Fruit fly (Drosophila melanogaster) Kc167 (cell line): ENCODE results near the gene ninaA.

Experiments used
- Myc ChIP-seq: fragments of >200 bp; optimal IDR thresholded peaks from 2 replicates; lab custom pipeline; 2017; ENCODE audit warnings: missing external identifiers
- Sin3A ChIP-seq: fragments of >200 bp; optimal IDR thresholded peaks from 2 replicates; lab custom pipeline; 2018; ENCODE audit warnings: missing external identifiers
- h ChIP-seq: fragments of >200 bp; optimal IDR thresholded peaks from 3 replicates; lab custom pipeline; 2018; ENCODE audit warnings: missing external identifiers
- insv ChIP-seq: fragments of >200 bp; optimal IDR thresholded peaks from 3 replicates; lab custom pipeline; 2018; ENCODE audit warnings: missing external identifiers
- psq ChIP-seq: fragments of >200 bp; optimal IDR thresholded peaks from 2 replicates; lab custom pipeline; 2017; ENCODE audit warnings: missing external identifiers
- ttk ChIP-seq: sonication (Bioruptor generic); optimal IDR thresholded peaks from 2 replicates; lab custom pipeline; 2017; ENCODE audit warnings: missing external identifiers

Gene ninaA

DNA sequence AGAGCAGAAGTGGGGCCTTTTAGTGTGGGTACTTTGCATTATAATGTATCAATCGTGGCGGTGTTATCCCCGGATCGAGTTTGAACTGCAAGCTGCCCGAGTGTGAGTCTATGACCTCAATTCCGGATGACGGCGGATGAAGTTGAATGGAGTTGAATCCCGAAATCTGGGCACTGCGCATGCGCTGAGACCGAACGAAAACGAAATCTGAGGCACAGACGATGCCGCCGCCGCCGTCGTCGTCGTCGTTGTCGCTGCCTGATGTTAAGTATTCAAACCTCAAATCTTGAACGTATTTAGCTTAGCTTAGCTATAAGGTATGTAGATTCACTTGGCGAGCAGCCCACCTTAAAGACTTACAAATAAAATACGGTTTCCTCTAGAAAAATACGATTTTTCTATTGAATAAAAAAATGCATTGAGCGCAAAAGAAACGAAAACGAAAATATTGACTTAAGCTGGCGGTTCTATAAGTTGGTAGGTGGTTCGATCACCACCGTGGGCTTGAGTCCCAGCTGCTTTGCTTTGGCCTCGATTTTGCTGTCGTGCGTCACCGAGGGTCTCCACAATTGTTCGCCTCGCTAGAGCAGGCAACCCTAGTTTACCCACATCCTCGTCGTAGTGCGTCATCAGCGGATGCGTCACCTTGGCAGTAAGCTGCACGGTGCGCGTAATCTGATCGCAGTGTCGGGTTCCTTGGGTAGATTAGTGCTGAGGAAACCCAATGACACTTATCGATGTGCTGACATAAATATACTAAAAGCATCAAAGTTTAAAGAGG, 3.2 kb upstream of the ninaA start:
- TF ChIP-seq h (lab: Kevin White, UChicago) = no peak
- TF ChIP-seq Sin3A (lab: Kevin White, UChicago) = no peak
- no peak for TF ChIP-seq psq (lab: Kevin White, UChicago)
- no peak for TF ChIP-seq Myc (lab: Kevin White, UChicago)
- no peak for TF ChIP-seq ttk (lab: Kevin White, UChicago)
- no peak for TF ChIP-seq insv (lab: Kevin White, UChicago)

DNA sequence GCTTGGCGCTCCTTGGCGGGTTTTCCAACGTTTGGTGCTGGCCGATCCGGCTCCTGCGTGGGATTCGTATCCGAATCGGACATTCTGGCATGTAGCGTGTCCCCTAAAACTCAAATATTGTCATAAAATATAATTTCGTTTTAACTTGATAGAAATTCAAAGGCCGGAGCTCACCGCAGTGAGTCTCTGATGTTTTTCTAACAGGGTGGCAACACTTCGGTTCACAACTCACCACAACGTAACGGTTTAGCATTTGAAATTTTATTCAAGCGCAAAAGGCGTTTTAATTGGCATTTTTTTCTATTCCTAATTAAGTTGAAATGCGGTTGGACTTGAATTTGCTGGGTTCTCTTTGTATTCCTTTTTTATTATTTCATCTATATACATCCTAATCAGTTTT, 7.9 kb downstream of the ninaA start, which contains the start of gene CG15824:
TSS of gene CG15824 (minus strand) at position 172 of the 400 bp plus-strand sequence.
- TF ChIP-seq h (lab: Kevin White, UChicago) (no peak), Myc (lab: Kevin White, UChicago) (no peak), Sin3A (lab: Kevin White, UChicago) (no peak), psq (lab: Kevin White, UChicago) (no peak), insv (lab: Kevin White, UChicago) (no peak), ttk (lab: Kevin White, UChicago) (no peak)

- no peak for TF ChIP-seq insv (lab: Kevin White, UChicago)
- TF ChIP-seq psq (lab: Kevin White, UChicago) = no peak
- TF ChIP-seq Sin3A (lab: Kevin White, UChicago) = no peak
- no peak for TF ChIP-seq h (lab: Kevin White, UChicago)
- no peak for TF ChIP-seq Myc (lab: Kevin White, UChicago)
- no peak for TF ChIP-seq ttk (lab: Kevin White, UChicago)
These were observed 9.6 kb downstream of the ninaA start for dm6 chr2L:886743-887142.

dm6 chr2L:887788-888187, 10.7 kb downstream of the ninaA start:
- TF ChIP-seq Sin3A (lab: Kevin White, UChicago) (no peak), ttk (lab: Kevin White, UChicago) (no peak), psq (lab: Kevin White, UChicago) (no peak), Myc (lab: Kevin White, UChicago) (no peak), insv (lab: Kevin White, UChicago) (no peak), h (lab: Kevin White, UChicago) (no peak)

DNA sequence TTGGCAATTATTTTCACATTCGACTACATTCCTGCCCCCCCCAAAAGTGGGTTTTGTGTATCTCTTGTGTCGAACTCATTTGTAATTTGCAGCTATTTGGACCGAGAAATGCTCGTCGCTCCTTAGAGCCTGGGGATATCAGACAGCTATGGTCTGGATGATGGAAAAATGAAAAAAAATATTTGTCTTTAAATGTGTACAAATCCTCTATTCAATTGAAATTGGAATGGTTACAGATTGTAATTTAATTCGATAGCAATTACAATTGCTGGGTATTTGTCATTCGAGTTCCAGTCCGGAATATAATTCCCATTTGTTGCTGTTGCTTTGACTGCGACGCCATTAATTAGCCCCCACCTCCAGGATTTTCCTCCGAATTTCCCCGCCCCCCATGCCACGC, 12.7 kb downstream of the ninaA start:
- TF ChIP-seq ttk (lab: Kevin White, UChicago) (no peak), Sin3A (lab: Kevin White, UChicago) (no peak)

DNA sequence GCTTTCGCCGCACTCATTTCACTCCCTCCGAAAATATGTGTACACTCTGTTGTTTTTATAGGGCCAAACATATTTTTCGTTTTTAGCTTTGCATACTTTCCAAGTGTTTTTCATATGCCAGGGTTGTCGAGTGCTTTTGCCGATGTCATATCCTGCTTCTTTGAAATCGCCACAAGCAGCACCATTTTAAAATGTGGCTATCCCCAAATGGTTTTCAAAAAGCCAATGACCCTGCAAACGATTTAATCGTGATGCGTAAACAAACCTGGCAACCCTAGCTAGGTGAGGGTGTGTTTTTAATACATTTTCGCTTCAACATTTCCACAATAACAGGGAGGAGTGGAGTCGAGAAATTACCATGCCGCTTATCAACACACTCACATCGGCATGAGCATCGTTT, 15.4 kb downstream of the ninaA start:
- TF ChIP-seq h (lab: Kevin White, UChicago) = no peak
- no peak for TF ChIP-seq ttk (lab: Kevin White, UChicago)
- TF ChIP-seq insv (lab: Kevin White, UChicago) = no peak
- TF ChIP-seq Sin3A (lab: Kevin White, UChicago) = no peak
- no peak for TF ChIP-seq psq (lab: Kevin White, UChicago)
- TF ChIP-seq Myc (lab: Kevin White, UChicago) = no peak

dm6 chr2L:893171-893570, 16.1 kb downstream of the ninaA start:
- no peak for TF ChIP-seq h (lab: Kevin White, UChicago)
- TF ChIP-seq psq (lab: Kevin White, UChicago) = no peak
- TF ChIP-seq ttk (lab: Kevin White, UChicago) = no peak
- TF ChIP-seq Sin3A (lab: Kevin White, UChicago) = no peak
- TF ChIP-seq Myc (lab: Kevin White, UChicago) = no peak

DNA sequence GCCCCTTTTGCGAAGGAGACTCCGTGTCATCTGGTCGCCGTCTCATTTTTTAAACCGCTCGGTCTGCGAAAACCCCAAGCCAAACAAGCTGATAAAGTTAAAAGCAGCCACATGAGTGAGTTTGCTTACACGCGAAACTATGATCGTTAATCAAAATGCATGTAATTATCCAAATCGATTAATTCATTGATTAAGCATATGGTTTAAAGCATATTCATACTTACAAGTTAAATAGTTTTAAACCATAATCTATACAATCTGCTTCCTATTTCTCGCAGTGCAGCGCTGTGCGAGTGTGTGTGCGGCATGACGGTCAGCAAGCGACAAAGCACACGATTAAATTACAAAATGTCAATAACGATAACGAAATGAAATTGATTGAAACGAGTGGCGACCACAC, 18.3 kb downstream of the ninaA start:
- TF ChIP-seq psq (lab: Kevin White, UChicago) (no peak), Myc (lab: Kevin White, UChicago) (no peak), Sin3A (lab: Kevin White, UChicago) (no peak), ttk (lab: Kevin White, UChicago) (no peak), h (lab: Kevin White, UChicago) (no peak), insv (lab: Kevin White, UChicago) (no peak)

dm6 chr2L:897124-897523, 20.0 kb downstream of the ninaA start:
- TF ChIP-seq h (lab: Kevin White, UChicago) (no peak), psq (lab: Kevin White, UChicago) (no peak), insv (lab: Kevin White, UChicago) (no peak), Sin3A (lab: Kevin White, UChicago) (no peak), Myc (lab: Kevin White, UChicago) (no peak), ttk (lab: Kevin White, UChicago) (no peak)

DNA sequence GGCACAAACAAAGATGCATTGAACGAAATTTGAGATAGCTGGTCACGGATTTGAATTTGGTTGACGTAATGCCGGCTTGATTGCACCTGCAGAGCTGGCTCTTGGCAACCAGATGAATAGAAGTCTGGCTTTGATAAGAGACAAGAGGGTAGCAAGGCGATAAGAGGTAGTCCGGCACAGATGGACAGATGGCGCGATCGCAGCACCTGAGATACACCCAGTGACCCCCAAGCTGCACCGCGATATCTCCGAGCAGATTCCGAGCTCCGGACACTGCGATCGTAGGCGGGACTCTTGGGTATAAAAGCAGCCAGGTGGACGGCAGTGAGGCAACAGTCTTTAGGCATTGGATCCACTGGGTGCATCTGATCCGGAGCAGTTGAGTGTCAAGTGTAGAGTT, 21.2 kb downstream of the ninaA start, which contains the start of gene Lsp1beta:
TSS of gene Lsp1beta (plus strand) at position 185 of the 400 bp plus-strand sequence.
- TF ChIP-seq psq (lab: Kevin White, UChicago) = no peak
- TF ChIP-seq Sin3A (lab: Kevin White, UChicago) = no peak
- TF ChIP-seq Myc (lab: Kevin White, UChicago) = no peak
- TF ChIP-seq ttk (lab: Kevin White, UChicago) = no peak
- no peak for TF ChIP-seq h (lab: Kevin White, UChicago)

DNA sequence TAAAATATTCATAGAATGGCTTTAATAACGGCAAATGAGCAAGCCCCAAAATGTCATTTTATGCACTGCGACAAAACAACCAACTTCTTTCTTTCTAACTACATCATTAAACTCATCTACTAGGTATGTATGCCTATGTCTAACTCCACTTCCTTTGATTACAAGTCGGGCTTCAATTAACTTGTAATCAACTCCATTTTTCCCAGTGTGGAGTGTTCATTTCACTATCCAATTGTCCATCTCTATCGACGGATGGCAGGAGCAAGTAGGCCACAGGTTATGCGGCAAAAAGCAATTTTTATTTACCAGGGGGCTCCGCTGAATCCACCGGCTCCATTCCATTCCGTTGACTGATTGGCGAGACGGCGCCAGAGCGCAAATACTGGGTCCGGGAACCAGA, 26.6 kb downstream of the ninaA start:
- TF ChIP-seq Myc (lab: Kevin White, UChicago) (no peak), psq (lab: Kevin White, UChicago) (no peak), ttk (lab: Kevin White, UChicago) (no peak), insv (lab: Kevin White, UChicago) (no peak), Sin3A (lab: Kevin White, UChicago) (no peak), h (lab: Kevin White, UChicago) (no peak)
